Worm (Caenorhabditis elegans) whole organism, midembryonic: ENCODE measurements around the gene C54D10.13.

Experiments used
- T22C8.4 ChIP-seq: fragments of 200-800 bp; sonication (Bioruptor generic); IDR thresholded peaks from 2 replicates; pipeline ENCODE4 v1.3.6; 2022; ENCODE audit warnings: missing genetic modification characterization, missing compliant biosample characterization
- cog-1 ChIP-seq: sonication (generic microtip); optimal IDR thresholded peaks from 2 replicates; lab custom pipeline; 2016; ENCODE audit warnings: missing genetic modification characterization, missing compliant biosample characterization
- klf-2 ChIP-seq: fragments of 200-800 bp; sonication (Bioruptor generic); conservative IDR thresholded peaks from 2 replicates; pipeline ENCODE4 v1.3.6; 2022; ENCODE audit warnings: missing genetic modification reagents, missing genetic modification characterization, missing compliant biosample characterization
- med-1 ChIP-seq: sonication (generic microtip); optimal IDR thresholded peaks from 2 replicates; lab custom pipeline; 2017; ENCODE audit warnings: missing genetic modification characterization, mild to moderate bottlenecking, missing compliant biosample characterization, antibody characterized with exemption, missing genetic modification reagents; ENCODE audit not compliant: insufficient read depth
- ref-1 ChIP-seq: fragments of 200-800 bp; sonication (Bioruptor generic); conservative IDR thresholded peaks from 2 replicates; pipeline ENCODE4 v1.3.6; 2022; ENCODE audit warnings: missing genetic modification reagents, missing genetic modification characterization, missing compliant biosample characterization
- ztf-23 ChIP-seq: fragments of 200-800 bp; sonication (Bioruptor generic); IDR thresholded peaks from 2 replicates; pipeline ENCODE4 v1.3.6; 2022; ENCODE audit warnings: missing genetic modification reagents, missing genetic modification characterization, missing compliant biosample characterization
- ztf-29 ChIP-seq: fragments of 200-800 bp; sonication (Bioruptor generic); IDR thresholded peaks from 2 replicates; pipeline ENCODE4 v1.3.6; 2022; ENCODE audit warnings: missing genetic modification reagents, missing genetic modification characterization, missing compliant biosample characterization

ce11 chrV:12402355-12402754 lies 29.7 kb downstream of the C54D10.13 start, which contains the start of gene K01D12.8:
- no peak for TF ChIP-seq ztf-23 (GFP tag; lab: Robert Waterston, UW)
- no peak for TF ChIP-seq ztf-29 (GFP tag; lab: Robert Waterston, UW)
- no peak for TF ChIP-seq ref-1 (GFP tag; lab: Robert Waterston, UW)
- no peak for TF ChIP-seq cog-1
- no peak for TF ChIP-seq klf-2 (GFP tag; lab: Robert Waterston, UW)
- no peak for TF ChIP-seq T22C8.4 (GFP tag; lab: Robert Waterston, UW)
- no peak for TF ChIP-seq med-1 (GFP tag; lab: Kevin White, UChicago)
